Fruit fly (Drosophila melanogaster) whole organism, wandering third instar larva: ENCODE results near the gene CG3281.

Experiments
- CG32264 ChIP-seq: fragments of 200-800 bp; sonication (Bioruptor generic); optimal IDR thresholded peaks from 2 replicates; lab custom pipeline; 2016; ENCODE audit warnings: missing biosample characterization, missing genetic modification characterization
- CrebA ChIP-seq: fragments of 200-800 bp; sonication (Bioruptor generic); optimal IDR thresholded peaks from 2 replicates; lab custom pipeline; 2016; ENCODE audit warnings: missing biosample characterization, mild to moderate bottlenecking, missing genetic modification characterization, borderline replicate concordance
- Hr78 ChIP-seq: fragments of >200 bp; optimal IDR thresholded peaks from 2 replicates; lab custom pipeline; 2017; ENCODE audit warnings: missing biosample characterization, missing genetic modification characterization
- Hr83 ChIP-seq: fragments of 200-300 bp; sonication (Bioruptor generic); optimal IDR thresholded peaks from 2 replicates; lab custom pipeline; 2016; ENCODE audit warnings: missing biosample characterization, mild to moderate bottlenecking, missing genetic modification characterization, moderate library complexity; ENCODE audit not compliant: poor library complexity, severe bottlenecking
- Jra ChIP-seq: sonication (Bioruptor generic); optimal IDR thresholded peaks from 2 replicates; lab custom pipeline; 2016; ENCODE audit warnings: missing biosample characterization, missing genetic modification characterization
- Myc ChIP-seq: fragments of >200 bp; optimal IDR thresholded peaks from 2 replicates; lab custom pipeline; 2017
- N ChIP-seq: fragments of >200 bp; optimal IDR thresholded peaks from 2 replicates; lab custom pipeline; 2018; ENCODE audit warnings: missing biosample characterization, missing external identifiers, missing genetic modification characterization
- dl ChIP-seq, 2 experiments: fragments of 175-275, 200-275 bp in 1 of 2; fragments of 200-275 bp in 1 of 2; sonication (Bioruptor generic); optimal IDR thresholded peaks; lab custom pipeline; 2018; ENCODE audit warnings: mild to moderate bottlenecking in 2 of 2, missing biosample characterization in 2 of 2, missing genetic modification characterization in 2 of 2, moderate library complexity in 2 of 2; ENCODE audit not compliant: partially characterized antibody in 2 of 2, insufficient read depth in 1 of 2
- ey ChIP-seq: fragments of 200-800 bp; sonication (Bioruptor generic); optimal IDR thresholded peaks from 2 replicates; lab custom pipeline; 2016; ENCODE audit warnings: missing biosample characterization, missing genetic modification characterization
- fru ChIP-seq: fragments of 200-800 bp; sonication (Bioruptor generic); optimal IDR thresholded peaks from 3 replicates; lab custom pipeline; 2016; ENCODE audit warnings: missing biosample characterization, mild to moderate bottlenecking, missing genetic modification characterization
- psq ChIP-seq: fragments of 200-800 bp; sonication (Bioruptor generic); optimal IDR thresholded peaks from 3 replicates; lab custom pipeline; 2017; ENCODE audit warnings: missing biosample characterization, mild to moderate bottlenecking, missing genetic modification characterization, moderate library complexity

- TF ChIP-seq CrebA (GFP tag; lab: Kevin White, UChicago) (no peak), Myc (no peak), ey (no peak), psq (GFP tag; lab: Kevin White, UChicago) (no peak), fru (GFP tag; lab: Kevin White, UChicago) (no peak), Hr83 (no peak), CG32264 (GFP tag; lab: Kevin White, UChicago) (no peak), dl (GFP tag; optimal IDR thresholded peaks at IDR 0.05; lab: Kevin White, UChicago; ENCODE audit: insufficient read depth in 1 of 2, partially characterized antibody in 2 of 2) (no peak), Jra (no peak), Hr78 (GFP tag; lab: Kevin White, UChicago) (no peak), N (no peak)
These were observed 14.7 kb upstream of the CG3281 start for dm6 chr3R:11977336-11977678.
